Worm (Caenorhabditis elegans) whole organism, L3 larva: Measurements from ENCODE around the gene his-40.

ENCODE experiments used
- R02D3.7 ChIP-seq: fragments of 150-350 bp; optimal IDR thresholded peaks from 2 replicates; lab custom pipeline; 2014; ENCODE audit warnings: missing biosample characterization, missing genetic modification characterization
- ZK546.5 ChIP-seq: sonication (generic microtip); optimal IDR thresholded peaks from 2 replicates; lab custom pipeline; 2017; ENCODE audit warnings: missing biosample characterization, missing genetic modification characterization
- aly-2 ChIP-seq: fragments of 150-350 bp; optimal IDR thresholded peaks from 2 replicates; lab custom pipeline; 2014; ENCODE audit warnings: missing biosample characterization, missing genetic modification characterization
- ama-1 ChIP-seq: fragments of 150-350 bp; optimal IDR thresholded peaks from 2 replicates; lab custom pipeline; 2018
- ceh-16 ChIP-seq: sonication (generic microtip); optimal IDR thresholded peaks from 2 replicates; lab custom pipeline; 2017; ENCODE audit warnings: missing biosample characterization, missing genetic modification characterization
- ceh-28 ChIP-seq: fragments of 150-350 bp; optimal IDR thresholded peaks from 2 replicates; lab custom pipeline; 2014; ENCODE audit warnings: missing biosample characterization, missing genetic modification reagents, missing genetic modification characterization
- ceh-9 ChIP-seq: sonication (generic microtip); optimal IDR thresholded peaks from 2 replicates; lab custom pipeline; 2018; ENCODE audit warnings: missing biosample characterization, missing genetic modification characterization
- daf-12 ChIP-seq: fragments of 150-350 bp; optimal IDR thresholded peaks from 2 replicates; lab custom pipeline; 2014; ENCODE audit warnings: missing biosample characterization, missing genetic modification reagents, missing genetic modification characterization
- egl-27 ChIP-seq: sonication (generic microtip); optimal IDR thresholded peaks from 4 replicates; lab custom pipeline; 2017; ENCODE audit warnings: missing biosample characterization, missing genetic modification reagents, missing genetic modification characterization
- egl-5 ChIP-seq: fragments of 150-350 bp; optimal IDR thresholded peaks from 2 replicates; lab custom pipeline; 2017; ENCODE audit warnings: missing biosample characterization, missing genetic modification reagents, missing genetic modification characterization, inconsistent platforms
- elt-1 ChIP-seq: fragments of 150-350 bp; optimal IDR thresholded peaks from 2 replicates; lab custom pipeline; 2014; ENCODE audit warnings: missing biosample characterization, missing genetic modification characterization
- elt-2 ChIP-seq: sonication (generic microtip); optimal IDR thresholded peaks from 2 replicates; lab custom pipeline; 2016; ENCODE audit warnings: missing genetic modification reagents, mild to moderate bottlenecking, missing genetic modification characterization, missing compliant biosample characterization
- elt-3 ChIP-seq, 3 experiments: fragments of 150-350 bp in 1 of 3; sonication (generic microtip) in 2 of 3; optimal IDR thresholded peaks; 2 replicates in 2 of 3; 4 replicates in 1 of 3; lab custom pipeline; 2014 to 2017; ENCODE audit warnings: missing biosample characterization in 3 of 3, missing genetic modification characterization in 3 of 3
- fkh-10 ChIP-seq: sonication (generic microtip); optimal IDR thresholded peaks from 2 replicates; lab custom pipeline; 2017; ENCODE audit warnings: missing biosample characterization, missing genetic modification reagents, missing genetic modification characterization
- fkh-2 ChIP-seq: fragments of 150-350 bp; optimal IDR thresholded peaks from 2 replicates; lab custom pipeline; 2014; ENCODE audit warnings: missing biosample characterization, missing genetic modification reagents, missing genetic modification characterization
- fos-1 ChIP-seq: fragments of 150-350 bp; optimal IDR thresholded peaks from 2 replicates; lab custom pipeline; 2014; ENCODE audit warnings: missing biosample characterization, missing genetic modification characterization
- hmg-11 ChIP-seq: sonication (generic microtip); optimal IDR thresholded peaks from 2 replicates; lab custom pipeline; 2016; ENCODE audit warnings: missing genetic modification characterization, missing compliant biosample characterization
- jun-1 ChIP-seq: fragments of 150-350 bp; optimal IDR thresholded peaks from 2 replicates; lab custom pipeline; 2014; ENCODE audit warnings: missing biosample characterization, missing genetic modification reagents, missing genetic modification characterization
- lin-15B ChIP-seq: fragments of 150-350 bp; optimal IDR thresholded peaks from 2 replicates; lab custom pipeline; 2014; ENCODE audit warnings: missing biosample characterization, missing genetic modification characterization
- lin-39 ChIP-seq: fragments of 150-350 bp; optimal IDR thresholded peaks from 2 replicates; lab custom pipeline; 2018; ENCODE audit warnings: missing biosample characterization, missing genetic modification reagents, missing genetic modification characterization
- lsy-12 ChIP-seq: sonication (generic microtip); optimal IDR thresholded peaks from 2 replicates; lab custom pipeline; 2016; ENCODE audit warnings: mild to moderate bottlenecking, missing genetic modification characterization, missing compliant biosample characterization
- mdl-1 ChIP-seq: fragments of 150-350 bp; optimal IDR thresholded peaks from 2 replicates; lab custom pipeline; 2014; ENCODE audit warnings: missing biosample characterization, missing genetic modification characterization
- mml-1 ChIP-seq: fragments of 150-350 bp; sonication (generic microtip); optimal IDR thresholded peaks from 3 replicates; lab custom pipeline; 2014; ENCODE audit warnings: missing biosample characterization, missing genetic modification characterization
- nfya-1 ChIP-seq: sonication (generic microtip); optimal IDR thresholded peaks from 2 replicates; lab custom pipeline; 2017; ENCODE audit warnings: missing genetic modification characterization, mild to moderate bottlenecking, missing compliant biosample characterization, antibody characterized with exemption, moderate library complexity; ENCODE audit not compliant: insufficient read depth
- nhr-11 ChIP-seq: fragments of 150-350 bp; optimal IDR thresholded peaks from 2 replicates; lab custom pipeline; 2014; ENCODE audit warnings: missing biosample characterization, missing genetic modification characterization
- nhr-12 ChIP-seq: fragments of 150-350 bp; optimal IDR thresholded peaks from 2 replicates; lab custom pipeline; 2014; ENCODE audit warnings: missing biosample characterization, missing genetic modification characterization
- nhr-23 ChIP-seq: fragments of 150-350 bp; optimal IDR thresholded peaks from 2 replicates; lab custom pipeline; 2014; ENCODE audit warnings: missing biosample characterization, missing genetic modification reagents, missing genetic modification characterization
- nhr-237 ChIP-seq: fragments of 150-350 bp; optimal IDR thresholded peaks from 2 replicates; lab custom pipeline; 2014; ENCODE audit warnings: missing biosample characterization, missing genetic modification characterization
- nhr-25 ChIP-seq: sonication (generic microtip); optimal IDR thresholded peaks from 2 replicates; lab custom pipeline; 2017; ENCODE audit warnings: missing biosample characterization, missing genetic modification characterization
- nhr-28 ChIP-seq: fragments of 150-350 bp; optimal IDR thresholded peaks from 2 replicates; lab custom pipeline; 2014; ENCODE audit warnings: missing biosample characterization, missing genetic modification characterization
- nhr-67 ChIP-seq: fragments of 150-350 bp; optimal IDR thresholded peaks from 2 replicates; lab custom pipeline; 2014; ENCODE audit warnings: missing biosample characterization, missing genetic modification characterization
- nhr-76 ChIP-seq: fragments of 150-350 bp; sonication (generic microtip); optimal IDR thresholded peaks from 5 replicates; lab custom pipeline; 2014; ENCODE audit warnings: missing biosample characterization, missing genetic modification characterization
- nhr-77 ChIP-seq: fragments of 150-350 bp; optimal IDR thresholded peaks from 2 replicates; lab custom pipeline; 2014; ENCODE audit warnings: missing biosample characterization, missing genetic modification characterization
- pha-4 ChIP-seq: fragments of 150-350 bp; optimal IDR thresholded peaks from 2 replicates; lab custom pipeline; 2014; ENCODE audit warnings: missing biosample characterization, missing genetic modification reagents, missing genetic modification characterization
- pqm-1 ChIP-seq: fragments of 150-350 bp; optimal IDR thresholded peaks from 2 replicates; lab custom pipeline; 2017; ENCODE audit warnings: missing biosample characterization, missing genetic modification characterization, inconsistent platforms
- sea-2 ChIP-seq: fragments of 150-350 bp; sonication (generic microtip); optimal IDR thresholded peaks from 4 replicates; lab custom pipeline; 2014; ENCODE audit warnings: missing biosample characterization, missing genetic modification reagents, missing genetic modification characterization
- skn-1 ChIP-seq: fragments of 150-350 bp; optimal IDR thresholded peaks from 2 replicates; lab custom pipeline; 2014; ENCODE audit warnings: missing biosample characterization, missing genetic modification characterization
- snpc-4 ChIP-seq: fragments of 150-350 bp; optimal IDR thresholded peaks from 2 replicates; lab custom pipeline; 2014; ENCODE audit warnings: missing biosample characterization, missing genetic modification characterization
- tbx-2 ChIP-seq: sonication (generic microtip); optimal IDR thresholded peaks from 2 replicates; lab custom pipeline; 2016; ENCODE audit warnings: mild to moderate bottlenecking, missing genetic modification characterization, missing compliant biosample characterization
- unc-39 ChIP-seq: sonication (generic microtip); optimal IDR thresholded peaks from 4 replicates; lab custom pipeline; 2017; ENCODE audit warnings: missing biosample characterization, missing genetic modification characterization
- unc-62 ChIP-seq: fragments of 150-350 bp; sonication (generic microtip); optimal IDR thresholded peaks from 4 replicates; lab custom pipeline; 2014; ENCODE audit warnings: missing biosample characterization, missing genetic modification reagents, missing genetic modification characterization
- zag-1 ChIP-seq: fragments of 150-350 bp; optimal IDR thresholded peaks from 2 replicates; lab custom pipeline; 2014; ENCODE audit warnings: missing biosample characterization, missing genetic modification characterization
- ztf-11 ChIP-seq: fragments of 150-350 bp; optimal IDR thresholded peaks from 2 replicates; lab custom pipeline; 2014; ENCODE audit warnings: missing biosample characterization, missing genetic modification characterization
- ztf-4 ChIP-seq: fragments of 150-350 bp; optimal IDR thresholded peaks from 2 replicates; lab custom pipeline; 2014; ENCODE audit warnings: missing biosample characterization, missing genetic modification characterization

his-40 gene

DNA sequence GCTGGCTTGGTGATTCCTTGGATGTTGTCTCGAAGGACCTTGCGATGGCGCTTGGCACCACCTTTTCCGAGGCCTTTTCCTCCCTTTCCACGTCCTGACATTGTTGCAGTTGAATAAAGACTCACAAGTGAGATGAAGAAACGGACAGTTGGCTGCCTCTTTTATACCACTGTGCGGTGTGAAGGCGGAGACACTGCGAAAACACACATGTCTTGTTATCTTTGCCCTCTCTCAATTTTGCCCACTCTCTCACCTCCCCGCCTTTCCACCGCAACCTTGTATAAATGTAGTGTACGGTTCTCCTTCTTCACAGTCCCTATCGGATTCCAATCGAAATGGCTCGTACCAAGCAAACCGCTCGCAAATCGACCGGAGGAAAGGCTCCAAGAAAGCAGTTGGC is at the start of gene his-40, which contains the start of gene his-38:
his-40 (plus strand) TSS at position 336 of the 400 bp plus-strand sequence.
his-38 (minus strand) TSS at position 101 of the 400 bp plus-strand sequence.
- TF ChIP-seq zag-1 (tag; lab: Kevin White, UChicago) (no peak), fos-1 (tag; lab: Kevin White, UChicago) (no peak), unc-39 (no peak), pqm-1 (no peak), nhr-77 (tag; lab: Kevin White, UChicago) (no peak), sea-2 (GFP tag; lab: Kevin White, UChicago) (no peak), snpc-4 (no peak), ama-1 (lab: Kevin White, UChicago) (no peak), ztf-4 (no peak), nfya-1 (tag; lab: Kevin White, UChicago) (no peak), pha-4 (tag; lab: Kevin White, UChicago) (no peak), nhr-12 (no peak), mdl-1 (tag; lab: Kevin White, UChicago) (no peak), lsy-12 (tag; lab: Kevin White, UChicago) (no peak), mml-1 (no peak), nhr-23 (no peak), nhr-11 (tag; lab: Kevin White, UChicago) (no peak), egl-5 (tag; lab: Kevin White, UChicago) (no peak)
- TF ChIP-seq, all 47 proteins: peak for 0

DNA sequence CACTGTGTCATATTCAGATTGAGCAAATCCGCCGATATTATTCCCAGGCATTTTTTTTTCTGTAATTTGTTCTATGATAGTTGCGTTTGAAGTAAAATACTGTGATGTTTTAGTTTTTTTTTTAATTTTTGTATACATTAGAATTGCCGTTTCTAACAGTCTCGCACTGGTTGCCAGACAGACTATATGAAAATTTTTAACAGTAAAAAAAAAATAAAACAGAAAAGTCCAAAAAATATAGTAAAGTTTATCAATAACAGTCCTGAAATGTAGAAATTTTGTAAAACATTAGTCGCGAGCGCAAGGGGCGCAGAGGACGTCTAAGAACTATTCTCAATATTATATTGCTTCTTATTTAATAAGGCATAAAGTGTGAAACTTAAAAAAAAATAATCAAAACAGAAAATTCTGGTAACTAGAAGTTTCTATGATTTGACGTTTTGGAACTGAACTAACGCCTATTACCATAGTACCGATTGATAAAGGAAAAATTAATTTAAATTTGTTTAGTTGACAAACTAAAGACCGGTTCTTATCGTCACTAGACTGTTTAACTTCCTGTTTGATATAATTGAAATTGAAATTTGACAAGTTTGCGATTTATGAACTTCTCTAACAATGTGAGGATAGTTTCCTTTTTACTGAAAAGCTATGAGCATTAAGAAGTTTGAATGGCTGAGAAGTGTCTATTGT is 49.4 kb upstream of the his-40 start, which contains the start of gene lact-1:
lact-1 (minus strand) TSS at position 51 of the 693 bp plus-strand sequence.
- TF ChIP-seq pqm-1 (peak; percentile 54), pha-4 (tag; lab: Kevin White, UChicago) (peak; percentile 6), lin-15B (tag; lab: Kevin White, UChicago) (no peak), elt-2 (tag; lab: Kevin White, UChicago) (peak; percentile 44)

DNA sequence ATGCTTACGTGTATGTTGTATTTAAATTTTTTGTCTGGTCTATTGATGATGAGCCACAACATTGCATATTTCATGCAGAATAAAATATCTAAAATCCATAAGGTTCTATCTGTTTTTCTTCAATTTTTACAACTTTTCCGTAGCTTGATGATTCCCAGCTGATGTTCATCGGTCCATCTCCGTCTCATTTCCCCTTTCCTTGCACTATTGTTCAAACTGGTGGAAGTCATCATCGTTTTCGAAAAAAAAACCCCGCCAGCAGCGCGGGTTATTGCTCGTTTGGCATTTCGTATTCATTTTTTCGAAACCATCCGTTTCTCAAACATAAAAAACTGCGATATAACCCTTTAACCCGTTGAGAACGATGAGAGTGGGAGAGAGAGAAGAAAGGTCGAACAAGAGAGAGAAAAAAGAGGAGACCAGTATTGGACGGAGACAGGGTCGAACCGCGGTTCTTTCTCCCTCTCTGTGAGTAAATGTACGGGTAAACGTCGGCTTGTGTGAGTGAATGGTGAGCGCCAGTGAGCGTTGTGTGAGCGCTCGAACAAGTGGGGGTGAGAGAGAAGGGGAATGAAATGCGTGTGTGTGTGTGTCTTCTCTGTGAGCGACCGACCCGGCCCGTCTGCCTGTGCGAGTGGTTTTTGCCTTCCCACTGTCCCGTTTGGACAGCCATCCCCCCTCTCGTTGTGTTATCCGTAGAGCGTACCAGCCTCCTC is 45.2 kb upstream of the his-40 start:
- TF ChIP-seq fkh-10 (GFP tag; lab: Kevin White, UChicago) (peak; percentile 48), pha-4 (tag; lab: Kevin White, UChicago) (peak; percentile 93), unc-62 (GFP tag; lab: Kevin White, UChicago) (peak; percentile 4), mdl-1 (tag; lab: Kevin White, UChicago) (no peak), hmg-11 (peak; percentile 98), lsy-12 (tag; lab: Kevin White, UChicago) (peak; percentile 78), unc-39 (no peak), ceh-28 (peak; percentile 48), sea-2 (GFP tag; lab: Kevin White, UChicago) (no peak), fos-1 (tag; lab: Kevin White, UChicago) (peak; percentile 64), jun-1 (tag; lab: Kevin White, UChicago) (peak; percentile 94), pqm-1 (no peak), nhr-11 (tag; lab: Kevin White, UChicago) (peak; percentile 56), ceh-16 (no peak), ztf-11 (tag; lab: Kevin White, UChicago) (no peak), elt-2 (tag; lab: Kevin White, UChicago) (peak; percentile 81), egl-27 (tag; lab: Kevin White, UChicago) (peak; percentile 69), nhr-77 (tag; lab: Kevin White, UChicago) (no peak), ZK546.5 (no peak), tbx-2 (tag; lab: Kevin White, UChicago) (peak; percentile 83), ama-1 (lab: Kevin White, UChicago) (peak; percentile 72), aly-2 (tag; lab: Kevin White, UChicago) (no peak), nhr-23 (peak; percentile 90), lin-39 (tag; lab: Kevin White, UChicago) (peak; percentile 95), nfya-1 (tag; lab: Kevin White, UChicago) (peak; percentile 94), ztf-4 (no peak), nhr-25 (tag; lab: Kevin White, UChicago) (peak; percentile 96), nhr-76 (tag; lab: Kevin White, UChicago) (no peak), egl-5 (tag; lab: Kevin White, UChicago) (peak; percentile 94), elt-3 (tag; optimal IDR thresholded peaks at IDR 0.05; lab: Kevin White, UChicago) (peak in 1 of 3 experiments; percentile 37), daf-12 (no peak), elt-1 (tag; lab: Kevin White, UChicago) (peak; percentile 26), snpc-4 (peak; percentile 86), lin-15B (tag; lab: Kevin White, UChicago) (peak; percentile 74), nhr-12 (no peak), skn-1 (tag; lab: Kevin White, UChicago) (no peak), nhr-237 (no peak), mml-1 (no peak), fkh-2 (tag; lab: Kevin White, UChicago) (no peak), zag-1 (tag; lab: Kevin White, UChicago) (no peak), R02D3.7 (tag; lab: Kevin White, UChicago) (peak; percentile 4), nhr-67 (tag; lab: Kevin White, UChicago) (no peak), ceh-9 (no peak), nhr-28 (tag; lab: Kevin White, UChicago) (no peak)
